Worm (Caenorhabditis elegans) whole organism, midembryonic: Measurements from ENCODE around the gene R03H10.2.
"Not testable (repeated sequence)": the region's sequence is repeated elsewhere in the genome, so short reads cannot be mapped to it uniquely, and the experiment has no call there.

ENCODE experiments used
- T22C8.4 ChIP-seq: fragments of 200-800 bp; sonication (Bioruptor generic); IDR thresholded peaks from 2 replicates; pipeline ENCODE4 v1.3.6; 2022; ENCODE audit warnings: missing genetic modification characterization, missing compliant biosample characterization
- cog-1 ChIP-seq: sonication (generic microtip); optimal IDR thresholded peaks from 2 replicates; lab custom pipeline; 2016; ENCODE audit warnings: missing genetic modification characterization, missing compliant biosample characterization
- flt-1 ChIP-seq: fragments of 200-800 bp; sonication (Bioruptor generic); IDR thresholded peaks from 2 replicates; pipeline ENCODE4 v1.3.6; 2022; ENCODE audit warnings: missing genetic modification characterization, missing compliant biosample characterization
- klf-2 ChIP-seq: fragments of 200-800 bp; sonication (Bioruptor generic); conservative IDR thresholded peaks from 2 replicates; pipeline ENCODE4 v1.3.6; 2022; ENCODE audit warnings: missing genetic modification reagents, missing genetic modification characterization, missing compliant biosample characterization
- med-1 ChIP-seq: sonication (generic microtip); optimal IDR thresholded peaks from 2 replicates; lab custom pipeline; 2017; ENCODE audit warnings: missing genetic modification characterization, mild to moderate bottlenecking, missing compliant biosample characterization, antibody characterized with exemption, missing genetic modification reagents; ENCODE audit not compliant: insufficient read depth
- ref-1 ChIP-seq: fragments of 200-800 bp; sonication (Bioruptor generic); conservative IDR thresholded peaks from 2 replicates; pipeline ENCODE4 v1.3.6; 2022; ENCODE audit warnings: missing genetic modification reagents, missing genetic modification characterization, missing compliant biosample characterization
- tab-1 ChIP-seq: fragments of 200-800 bp; sonication (Bioruptor generic); IDR thresholded peaks from 2 replicates; pipeline ENCODE4 v1.3.6; 2022; ENCODE audit warnings: missing genetic modification characterization, missing compliant biosample characterization
- ztf-23 ChIP-seq: fragments of 200-800 bp; sonication (Bioruptor generic); IDR thresholded peaks from 2 replicates; pipeline ENCODE4 v1.3.6; 2022; ENCODE audit warnings: missing genetic modification reagents, missing genetic modification characterization, missing compliant biosample characterization
- ztf-29 ChIP-seq: fragments of 200-800 bp; sonication (Bioruptor generic); IDR thresholded peaks from 2 replicates; pipeline ENCODE4 v1.3.6; 2022; ENCODE audit warnings: missing genetic modification reagents, missing genetic modification characterization, missing compliant biosample characterization

R03H10.2 gene

ce11 chrII:4150211-4150610 lies 5.4 kb upstream of the R03H10.2 start:
- TF ChIP-seq T22C8.4 (GFP tag; lab: Robert Waterston, UW) (no peak), ztf-23 (GFP tag; lab: Robert Waterston, UW) (no peak), flt-1 (GFP tag; lab: Robert Waterston, UW) (no peak), ztf-29 (GFP tag; lab: Robert Waterston, UW) (no peak), med-1 (GFP tag; lab: Kevin White, UChicago) (no peak), cog-1 (tag; lab: Kevin White, UChicago) (no peak), tab-1 (GFP tag; lab: Robert Waterston, UW) (no peak), klf-2 (no peak), ref-1 (GFP tag; lab: Robert Waterston, UW) (no peak)

- TF ChIP-seq tab-1 (GFP tag; lab: Robert Waterston, UW), result no peak
- TF ChIP-seq ztf-29 (GFP tag; lab: Robert Waterston, UW), result no peak
- no peak for TF ChIP-seq klf-2
- TF ChIP-seq flt-1 (GFP tag; lab: Robert Waterston, UW), result no peak
- TF ChIP-seq cog-1 (tag; lab: Kevin White, UChicago), result no peak
- no peak for TF ChIP-seq med-1 (GFP tag; lab: Kevin White, UChicago)
- TF ChIP-seq T22C8.4 (GFP tag; lab: Robert Waterston, UW), result no peak
- no peak for TF ChIP-seq ref-1 (GFP tag; lab: Robert Waterston, UW)
- no peak for TF ChIP-seq ztf-23 (GFP tag; lab: Robert Waterston, UW)
Measured at ce11 chrII:4151499-4152132, 4.0 kb upstream of the R03H10.2 start.

- TF ChIP-seq ztf-29 (GFP tag; lab: Robert Waterston, UW), result no peak
- TF ChIP-seq med-1 (GFP tag; lab: Kevin White, UChicago), result no peak
- TF ChIP-seq T22C8.4 (GFP tag; lab: Robert Waterston, UW), result no peak
Measured at ce11 chrII:4152864-4153263, 2.7 kb upstream of the R03H10.2 start.

- no peak for TF ChIP-seq flt-1 (GFP tag; lab: Robert Waterston, UW)
- TF ChIP-seq T22C8.4 (GFP tag; lab: Robert Waterston, UW), result no peak
- no peak for TF ChIP-seq tab-1 (GFP tag; lab: Robert Waterston, UW)
- TF ChIP-seq cog-1 (tag; lab: Kevin White, UChicago), result no peak
- TF ChIP-seq klf-2, result no peak
- TF ChIP-seq med-1 (GFP tag; lab: Kevin White, UChicago), result no peak
- TF ChIP-seq ztf-29 (GFP tag; lab: Robert Waterston, UW), result no peak
- no peak for TF ChIP-seq ztf-23 (GFP tag; lab: Robert Waterston, UW)
Measured at ce11 chrII:4157817-4158216, 2.2 kb downstream of the R03H10.2 start.

- TF ChIP-seq ref-1 (GFP tag; lab: Robert Waterston, UW), result no peak
- TF ChIP-seq tab-1 (GFP tag; lab: Robert Waterston, UW), result no peak
- TF ChIP-seq ztf-29 (GFP tag; lab: Robert Waterston, UW), result no peak
- no peak for TF ChIP-seq klf-2
- TF ChIP-seq ztf-23 (GFP tag; lab: Robert Waterston, UW), result no peak
- TF ChIP-seq cog-1 (tag; lab: Kevin White, UChicago), result no peak
- no peak for TF ChIP-seq flt-1 (GFP tag; lab: Robert Waterston, UW)
- TF ChIP-seq T22C8.4 (GFP tag; lab: Robert Waterston, UW), result no peak
- no peak for TF ChIP-seq med-1 (GFP tag; lab: Kevin White, UChicago)
Measured at ce11 chrII:4159570-4159969, 4.0 kb downstream of the R03H10.2 start.

- TF ChIP-seq cog-1 (tag; lab: Kevin White, UChicago) (no peak), ztf-29 (GFP tag; lab: Robert Waterston, UW) (no peak), med-1 (GFP tag; lab: Kevin White, UChicago) (no peak), ztf-23 (GFP tag; lab: Robert Waterston, UW) (no peak), T22C8.4 (GFP tag; lab: Robert Waterston, UW) (no peak), tab-1 (GFP tag; lab: Robert Waterston, UW) (no peak), klf-2 (no peak), ref-1 (GFP tag; lab: Robert Waterston, UW) (no peak), flt-1 (GFP tag; lab: Robert Waterston, UW) (no peak)
Measured at ce11 chrII:4167833-4168232, 12.3 kb downstream of the R03H10.2 start.

ce11 chrII:4168404-4168803 lies 12.8 kb downstream of the R03H10.2 start, which contains the start of gene R03H10.4:
R03H10.4 (minus strand) TSS chrII:4168504.
- not testable (repeated sequence) for TF ChIP-seq cog-1 (tag; lab: Kevin White, UChicago); klf-2; ref-1 (GFP tag; lab: Robert Waterston, UW)

ce11 chrII:4170508-4170907 lies 14.9 kb downstream of the R03H10.2 start, which contains the start of gene R03H10.5:
R03H10.5 (minus strand) TSS chrII:4170608.
- TF ChIP-seq klf-2, result no peak
- no peak for TF ChIP-seq T22C8.4 (GFP tag; lab: Robert Waterston, UW)

ce11 chrII:4173398-4173797 lies 17.8 kb downstream of the R03H10.2 start, which contains the start of gene R03H10.6:
R03H10.6 (minus strand) TSS chrII:4173498.
- no peak for TF ChIP-seq ref-1 (GFP tag; lab: Robert Waterston, UW)
- no peak for TF ChIP-seq ztf-23 (GFP tag; lab: Robert Waterston, UW)
- no peak for TF ChIP-seq T22C8.4 (GFP tag; lab: Robert Waterston, UW)
- no peak for TF ChIP-seq med-1 (GFP tag; lab: Kevin White, UChicago)
- TF ChIP-seq cog-1 (tag; lab: Kevin White, UChicago), result no peak
- no peak for TF ChIP-seq klf-2

- TF ChIP-seq ztf-23 (GFP tag; lab: Robert Waterston, UW) (no peak), ref-1 (GFP tag; lab: Robert Waterston, UW) (no peak), med-1 (GFP tag; lab: Kevin White, UChicago) (no peak), tab-1 (GFP tag; lab: Robert Waterston, UW) (no peak), cog-1 (tag; lab: Kevin White, UChicago) (no peak), ztf-29 (GFP tag; lab: Robert Waterston, UW) (no peak), flt-1 (GFP tag; lab: Robert Waterston, UW) (no peak), klf-2 (no peak), T22C8.4 (GFP tag; lab: Robert Waterston, UW) (no peak)
Measured at ce11 chrII:4173842-4174241, 18.3 kb downstream of the R03H10.2 start.
